Worm (Caenorhabditis elegans) whole organism, young adult: ENCODE results near the gene zip-10.
A peak's percentile ranks its signal among the peaks of the same experiment; 100 is the strongest.

Experiments
- B0035.1 ChIP-seq: sonication (generic microtip); optimal IDR thresholded peaks from 2 replicates; lab custom pipeline; 2016; ENCODE audit warnings: missing genetic modification characterization, mild to moderate bottlenecking, missing compliant biosample characterization, missing genotype, missing genetic modification reagents
- B0336.3 ChIP-seq: fragments of 200-800 bp; sonication (Bioruptor generic); IDR thresholded peaks from 2 replicates; pipeline ENCODE4 v1.3.6; 2022; ENCODE audit warnings: missing genetic modification characterization, missing compliant biosample characterization
- C06A6.2 ChIP-seq: fragments of 200-800 bp; sonication (Bioruptor generic); conservative IDR thresholded peaks from 2 replicates; pipeline ENCODE4 v1.3.6; 2022; ENCODE audit warnings: missing genetic modification characterization, missing compliant biosample characterization
- F23B12.7 ChIP-seq: sonication (generic microtip); optimal IDR thresholded peaks from 2 replicates; lab custom pipeline; 2017; ENCODE audit warnings: missing genetic modification characterization, mild to moderate bottlenecking, missing compliant biosample characterization, antibody characterized with exemption, moderate library complexity; ENCODE audit not compliant: insufficient read depth
- F33H1.4 ChIP-seq: fragments of 200-800 bp; sonication (Bioruptor generic); IDR thresholded peaks from 2 replicates; pipeline ENCODE4 v1.3.6; 2022; ENCODE audit warnings: missing genetic modification reagents, missing genetic modification characterization, missing compliant biosample characterization
- F37B4.10 ChIP-seq: fragments of 200-800 bp; sonication (Bioruptor generic); IDR thresholded peaks from 2 replicates; pipeline ENCODE4 v1.3.6; 2022; ENCODE audit warnings: missing genetic modification characterization, missing compliant biosample characterization
- F49E8.2 ChIP-seq: sonication (generic microtip); optimal IDR thresholded peaks from 3 replicates; lab custom pipeline; 2017; ENCODE audit warnings: missing genetic modification characterization, mild to moderate bottlenecking, missing compliant biosample characterization, antibody characterized with exemption, moderate library complexity; ENCODE audit not compliant: insufficient read depth
- K12H6.12 ChIP-seq: fragments of 200-800 bp; sonication (Bioruptor generic); optimal IDR thresholded peaks from 2 replicates; lab custom pipeline; 2018; ENCODE audit warnings: mild to moderate bottlenecking, missing genetic modification characterization, missing compliant biosample characterization
- Y67H2A.10 ChIP-seq: fragments of 200-800 bp; sonication (Bioruptor generic); conservative IDR thresholded peaks from 2 replicates; pipeline ENCODE4 v1.3.6; 2022; ENCODE audit warnings: missing genetic modification reagents, missing genetic modification characterization, missing compliant biosample characterization
- Y95B8A.8 ChIP-seq: fragments of 200-800 bp; sonication (Bioruptor generic); IDR thresholded peaks from 2 replicates; pipeline ENCODE4 v1.3.6; 2022; ENCODE audit warnings: missing genetic modification reagents, missing genetic modification characterization, missing compliant biosample characterization
- akir-1 ChIP-seq: fragments of 200-800 bp; sonication (Bioruptor generic); optimal IDR thresholded peaks from 2 replicates; lab custom pipeline; 2018; ENCODE audit warnings: mild to moderate bottlenecking, missing genetic modification characterization, moderate library complexity, missing compliant biosample characterization
- ama-1 ChIP-seq, 3 experiments: fragments of 150-350 bp in 1 of 3; sonication (generic microtip) in 2 of 3; optimal IDR thresholded peaks; 2 replicates each; lab custom pipeline; 2014 to 2018; ENCODE audit warnings: missing biosample characterization in 2 of 3, missing genetic modification characterization in 2 of 3, missing genetic modification reagents in 2 of 3
- aptf-3 ChIP-seq: fragments of 200-800 bp; sonication (Bioruptor generic); IDR thresholded peaks from 2 replicates; pipeline ENCODE4 v1.3.6; 2022; ENCODE audit warnings: missing genetic modification characterization, missing compliant biosample characterization
- atf-7 ChIP-seq: sonication (generic microtip); optimal IDR thresholded peaks from 2 replicates; lab custom pipeline; 2017; ENCODE audit warnings: mild to moderate bottlenecking, missing genetic modification characterization, missing compliant biosample characterization
- attf-3 ChIP-seq: fragments of 200-800 bp; sonication (Bioruptor generic); conservative IDR thresholded peaks from 2 replicates; pipeline ENCODE4 v1.3.6; 2022; ENCODE audit warnings: missing genetic modification reagents, missing genetic modification characterization, missing compliant biosample characterization
- cebp-2 ChIP-seq: fragments of 200-800 bp; sonication (Bioruptor generic); IDR thresholded peaks from 2 replicates; pipeline ENCODE4 v1.3.6; 2022; ENCODE audit warnings: missing genetic modification characterization, missing compliant biosample characterization
- ceh-100 ChIP-seq: fragments of 200-800 bp; sonication (Bioruptor generic); IDR thresholded peaks from 2 replicates; pipeline ENCODE4 v1.3.6; 2022; ENCODE audit warnings: missing genetic modification reagents, missing genetic modification characterization, missing compliant biosample characterization
- die-1 ChIP-seq: sonication (generic microtip); optimal IDR thresholded peaks from 2 replicates; lab custom pipeline; 2016; ENCODE audit warnings: missing genotype, mild to moderate bottlenecking, missing genetic modification characterization, missing compliant biosample characterization
- dpff-1 ChIP-seq: sonication (generic microtip); optimal IDR thresholded peaks from 2 replicates; lab custom pipeline; 2017; ENCODE audit warnings: mild to moderate bottlenecking, missing genetic modification characterization, missing compliant biosample characterization
- egl-18 ChIP-seq: fragments of 200-800 bp; sonication (Bioruptor generic); IDR thresholded peaks from 2 replicates; pipeline ENCODE4 v1.3.6; 2022; ENCODE audit warnings: missing genetic modification reagents, missing genetic modification characterization, missing compliant biosample characterization
- egl-44 ChIP-seq: fragments of 200-800 bp; sonication (Bioruptor generic); IDR thresholded peaks from 2 replicates; pipeline ENCODE4 v1.3.6; 2022; ENCODE audit warnings: missing genetic modification reagents, missing genetic modification characterization, missing compliant biosample characterization
- ekl-4 ChIP-seq: fragments of 200-800 bp; sonication (Bioruptor generic); IDR thresholded peaks from 2 replicates; pipeline ENCODE4 v1.3.6; 2022; ENCODE audit warnings: missing genetic modification reagents, missing genetic modification characterization, missing compliant biosample characterization
- fkh-3 ChIP-seq: sonication (generic microtip); optimal IDR thresholded peaks from 2 replicates; lab custom pipeline; 2016; ENCODE audit warnings: mild to moderate bottlenecking, missing genetic modification characterization, missing compliant biosample characterization
- him-1 ChIP-seq: sonication (generic microtip); optimal IDR thresholded peaks from 2 replicates; lab custom pipeline; 2016; ENCODE audit warnings: missing genotype, missing genetic modification reagents, missing genetic modification characterization, missing compliant biosample characterization
- hlh-12 ChIP-seq: sonication (generic microtip); optimal IDR thresholded peaks from 2 replicates; lab custom pipeline; 2016; ENCODE audit warnings: missing genetic modification characterization, missing compliant biosample characterization
- lin-40 ChIP-seq: sonication (generic microtip); optimal IDR thresholded peaks from 2 replicates; lab custom pipeline; 2016; ENCODE audit warnings: missing genetic modification characterization, mild to moderate bottlenecking, missing compliant biosample characterization, missing genotype, missing genetic modification reagents
- madf-10 ChIP-seq: sonication (generic microtip); optimal IDR thresholded peaks from 2 replicates; lab custom pipeline; 2016; ENCODE audit warnings: mild to moderate bottlenecking, missing genetic modification characterization, missing compliant biosample characterization
- madf-3 ChIP-seq: fragments of 200-800 bp; sonication (Bioruptor generic); IDR thresholded peaks from 2 replicates; pipeline ENCODE4 v1.3.6; 2022; ENCODE audit warnings: missing genetic modification reagents, missing genetic modification characterization, missing compliant biosample characterization
- mes-4 ChIP-seq: sonication (generic microtip); optimal IDR thresholded peaks from 2 replicates; lab custom pipeline; 2016; ENCODE audit warnings: missing genotype, missing genetic modification characterization, missing compliant biosample characterization
- nhr-120 ChIP-seq: fragments of 200-800 bp; sonication (Bioruptor generic); IDR thresholded peaks from 2 replicates; pipeline ENCODE4 v1.3.6; 2022; ENCODE audit warnings: missing genetic modification characterization, missing compliant biosample characterization
- nhr-179 ChIP-seq: sonication (generic microtip); optimal IDR thresholded peaks from 2 replicates; lab custom pipeline; 2016; ENCODE audit warnings: mild to moderate bottlenecking, missing genetic modification characterization, missing compliant biosample characterization
- pbrm-1 ChIP-seq: fragments of 200-800 bp; sonication (Bioruptor generic); IDR thresholded peaks from 2 replicates; pipeline ENCODE4 v1.3.6; 2022; ENCODE audit warnings: missing genetic modification reagents, missing genetic modification characterization, missing compliant biosample characterization
- pha-4 ChIP-seq: fragments of 150-350 bp; sonication (generic microtip); optimal IDR thresholded peaks from 2 replicates; lab custom pipeline; 2014; ENCODE audit warnings: missing biosample characterization, missing genetic modification reagents, missing genetic modification characterization
- repo-1 ChIP-seq: sonication (generic microtip); optimal IDR thresholded peaks from 2 replicates; lab custom pipeline; 2017; ENCODE audit warnings: mild to moderate bottlenecking, missing genetic modification characterization, missing compliant biosample characterization
- snpc-1.1 ChIP-seq: sonication (generic microtip); optimal IDR thresholded peaks from 2 replicates; lab custom pipeline; 2017; ENCODE audit warnings: missing genetic modification characterization, mild to moderate bottlenecking, missing compliant biosample characterization, antibody characterized with exemption, moderate library complexity, missing genotype, missing genetic modification reagents; ENCODE audit not compliant: insufficient read depth
- snpc-1.3 ChIP-seq: sonication (generic microtip); optimal IDR thresholded peaks from 2 replicates; lab custom pipeline; 2017; ENCODE audit warnings: missing genetic modification characterization, mild to moderate bottlenecking, missing compliant biosample characterization, antibody characterized with exemption, moderate library complexity, missing genotype, missing genetic modification reagents; ENCODE audit not compliant: insufficient read depth
- tlf-1 ChIP-seq: fragments of 200-800 bp; sonication (Bioruptor generic); optimal IDR thresholded peaks from 2 replicates; lab custom pipeline; 2018; ENCODE audit warnings: mild to moderate bottlenecking, missing genetic modification characterization, missing compliant biosample characterization
- unc-62 ChIP-seq: fragments of 150-350 bp; optimal IDR thresholded peaks from 2 replicates; lab custom pipeline; 2014; ENCODE audit warnings: missing biosample characterization, missing genetic modification reagents, missing genetic modification characterization
- ztf-18 ChIP-seq: sonication (generic microtip); optimal IDR thresholded peaks from 2 replicates; lab custom pipeline; 2016; ENCODE audit warnings: missing genotype, mild to moderate bottlenecking, missing genetic modification characterization, missing compliant biosample characterization
- ztf-3 ChIP-seq: fragments of 200-800 bp; sonication (Bioruptor generic); optimal IDR thresholded peaks from 2 replicates; lab custom pipeline; 2018; ENCODE audit warnings: mild to moderate bottlenecking, missing genetic modification characterization, missing compliant biosample characterization
- ztf-6 ChIP-seq: fragments of 200-800 bp; sonication (Bioruptor generic); IDR thresholded peaks from 2 replicates; pipeline ENCODE4 v1.3.6; 2022; ENCODE audit warnings: missing genetic modification reagents, missing genetic modification characterization, missing compliant biosample characterization

The zip-10 gene

ce11 chrV:11677494-11677893, 26.9 kb upstream of the zip-10 start:
- TF ChIP-seq nhr-120 (GFP tag; lab: Robert Waterston, UW) (no peak), pha-4 (tag; lab: Kevin White, UChicago) (no peak), F23B12.7 (tag; lab: Kevin White, UChicago) (no peak), cebp-2 (no peak), F49E8.2 (tag; lab: Kevin White, UChicago) (no peak)

ce11 chrV:11677030-11677429, 26.5 kb upstream of the zip-10 start:
- TF ChIP-seq akir-1 (GFP tag; lab: Kevin White, UChicago): no peak
- no peak for TF ChIP-seq ceh-100 (GFP tag; lab: Robert Waterston, UW)
- no peak for TF ChIP-seq egl-18 (GFP tag; lab: Robert Waterston, UW)
- TF ChIP-seq die-1 (tag; lab: Kevin White, UChicago): no peak
- no peak for TF ChIP-seq Y67H2A.10 (GFP tag; lab: Robert Waterston, UW)
- no peak for TF ChIP-seq mes-4 (tag; lab: Kevin White, UChicago)
- TF ChIP-seq hlh-12 (tag; lab: Kevin White, UChicago): no peak
- no peak for TF ChIP-seq madf-3 (GFP tag; lab: Robert Waterston, UW)
- no peak for TF ChIP-seq ztf-3 (GFP tag; lab: Kevin White, UChicago)
- TF ChIP-seq egl-44: no peak
- TF ChIP-seq B0035.1: no peak
- TF ChIP-seq fkh-3 (tag; lab: Kevin White, UChicago): no peak
- no peak for TF ChIP-seq him-1 (tag; lab: Kevin White, UChicago)
- TF ChIP-seq madf-10: no peak
- no peak for TF ChIP-seq F23B12.7 (tag; lab: Kevin White, UChicago)
- TF ChIP-seq ama-1 (optimal IDR thresholded peaks at IDR 0.05; lab: Kevin White, UChicago): no peak
- no peak for TF ChIP-seq ama-1 (GFP tag; optimal IDR thresholded peaks at IDR 0.05; lab: Kevin White, UChicago)
- TF ChIP-seq B0336.3 (GFP tag; lab: Robert Waterston, UW): no peak
- no peak for TF ChIP-seq attf-3 (GFP tag; lab: Robert Waterston, UW)
- no peak for TF ChIP-seq aptf-3 (GFP tag; lab: Robert Waterston, UW)
- TF ChIP-seq repo-1 (tag; lab: Kevin White, UChicago): no peak

ce11 chrV:11676498-11676897, 25.9 kb upstream of the zip-10 start:
- TF ChIP-seq ztf-6 (GFP tag; lab: Robert Waterston, UW) (no peak), C06A6.2 (no peak), tlf-1 (no peak), lin-40 (tag; lab: Kevin White, UChicago) (peak; percentile 20), Y95B8A.8 (GFP tag; lab: Robert Waterston, UW) (no peak)
- TF ChIP-seq, all 124 proteins: peak for 1

- TF ChIP-seq snpc-1.3 (tag; lab: Kevin White, UChicago) (no peak), F33H1.4 (GFP tag; lab: Robert Waterston, UW) (no peak), F49E8.2 (tag; lab: Kevin White, UChicago) (no peak), ztf-18 (no peak), nhr-179 (tag; lab: Kevin White, UChicago) (no peak), hlh-12 (tag; lab: Kevin White, UChicago) (no peak), ekl-4 (GFP tag; lab: Robert Waterston, UW) (no peak), F37B4.10 (no peak), pbrm-1 (no peak), atf-7 (tag; lab: Kevin White, UChicago) (no peak), unc-62 (GFP tag; lab: Kevin White, UChicago) (no peak), akir-1 (GFP tag; lab: Kevin White, UChicago) (no peak), snpc-1.1 (no peak), dpff-1 (tag; lab: Kevin White, UChicago) (no peak), K12H6.12 (tag; lab: Kevin White, UChicago) (no peak), nhr-120 (GFP tag; lab: Robert Waterston, UW) (no peak)
These were observed 25.1 kb upstream of the zip-10 start, which contains the start of gene ape-1 for ce11 chrV:11675638-11676037. ape-1 (plus strand) TSS chrV:11675938.
